Fruit fly (Drosophila melanogaster): Measurements from ENCODE around the gene CG45690.

CG45690 gene

DNA sequence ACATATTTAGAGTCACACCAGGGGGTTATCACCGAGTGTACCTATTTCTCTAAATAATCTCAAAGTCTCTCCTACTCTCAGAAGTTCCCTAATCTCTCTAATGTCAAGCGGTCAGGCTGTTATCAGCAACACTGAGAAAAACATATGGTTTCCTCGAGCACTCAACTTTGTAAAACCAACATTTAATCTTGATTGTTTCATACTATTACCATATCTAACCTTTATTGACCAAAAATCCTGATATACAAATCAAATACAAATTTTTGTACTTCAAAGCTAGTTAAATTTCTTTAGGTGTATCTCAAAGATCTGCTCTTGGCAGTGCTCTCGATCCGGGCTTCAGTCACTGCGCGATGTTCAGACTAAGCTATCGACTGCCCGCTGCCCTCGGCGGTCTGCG is 45.2 kb downstream of the CG45690 start, which contains the start of gene CG6415 (continued):
- TF ChIP-seq Hr3 (GFP tag; optimal IDR thresholded peaks at IDR 0.05) (peak; percentile 60), CG16815 (GFP tag; optimal IDR thresholded peaks at IDR 0.05) (peak; percentile 31), Hmx (GFP tag; optimal IDR thresholded peaks at IDR 0.05) (no peak), Mes4 (GFP tag; optimal IDR thresholded peaks at IDR 0.05) (peak; percentile 54), CG4328 (GFP tag; optimal IDR thresholded peaks at IDR 0.05) (peak; percentile 59), Antp (GFP tag; optimal IDR thresholded peaks at IDR 0.05) (peak; percentile 56), Side (GFP tag; optimal IDR thresholded peaks at IDR 0.05) (peak; percentile 44), jigr1 (GFP tag; IDR thresholded peaks at IDR 0.05) (no peak), kni (GFP tag; optimal IDR thresholded peaks at IDR 0.05) (no peak), NK7.1 (GFP tag; optimal IDR thresholded peaks at IDR 0.05) (peak; percentile 48), Hr78 (GFP tag; optimal IDR thresholded peaks at IDR 0.05) (peak in 1 of 2 experiments; percentile 62), oc (tag; optimal IDR thresholded peaks at IDR 0.05) (peak; percentile 51), YL-1 (GFP tag; optimal IDR thresholded peaks at IDR 0.05) (no peak), CHES-1-like (GFP tag; optimal IDR thresholded peaks at IDR 0.05) (peak; percentile 14), BEAF-32 (GFP tag; optimal IDR thresholded peaks at IDR 0.05) (no peak), Blimp-1 (GFP tag; optimal IDR thresholded peaks at IDR 0.05) (peak; percentile 74), mam (GFP tag; optimal IDR thresholded peaks at IDR 0.05) (peak; percentile 81), stc (GFP tag; IDR thresholded peaks at IDR 0.05) (peak; percentile 39; the same call in 1 of the 2 replicates), CG12104 (GFP tag; optimal IDR thresholded peaks at IDR 0.05) (peak; percentile 54), HLH4C (GFP tag; IDR thresholded peaks at IDR 0.05; ENCODE audit: partially characterized antibody) (no peak), Med (GFP tag) (peak; percentile 95), kay (GFP tag; optimal IDR thresholded peaks at IDR 0.05) (peak; percentile 11), Atf-2 (GFP tag; optimal IDR thresholded peaks at IDR 0.05) (peak; percentile 61), en (GFP tag; optimal IDR thresholded peaks at IDR 0.05) (peak; percentile 37), crp (GFP tag; optimal IDR thresholded peaks at IDR 0.05) (peak in 1 of 2 experiments; percentile 10), MBD-R2 (GFP tag; IDR thresholded peaks at IDR 0.05) (no peak), ranshi (GFP tag; IDR thresholded peaks at IDR 0.05) (peak; percentile 64), CG4854 (GFP tag; optimal IDR thresholded peaks at IDR 0.05) (peak; percentile 20), pnt (GFP tag; optimal IDR thresholded peaks at IDR 0.05) (peak; percentile 32), br (optimal IDR thresholded peaks at IDR 0.05) (no peak), insv (GFP tag; optimal IDR thresholded peaks at IDR 0.05) (no peak), Scr (GFP tag; IDR thresholded peaks at IDR 0.05; ENCODE audit: partially characterized antibody) (no peak), pho (GFP tag; optimal IDR thresholded peaks at IDR 0.05) (peak; percentile 54), schlank (tag; optimal IDR thresholded peaks at IDR 0.05) (peak; percentile 25), Nf-YC (tag; optimal IDR thresholded peaks at IDR 0.05) (peak; percentile 62), CG16779 (GFP tag; IDR thresholded peaks at IDR 0.05) (0 out of 2 replicates have a peak, but pooled peaks have one; percentile 39), zen (tag; optimal IDR thresholded peaks at IDR 0.05) (peak; percentile 81), CG17568 (GFP tag; optimal IDR thresholded peaks at IDR 0.05) (peak; percentile 61), CG31388 (GFP tag; optimal IDR thresholded peaks at IDR 0.05) (no peak), amos (GFP tag; IDR thresholded peaks at IDR 0.05; ENCODE audit: partially characterized antibody) (no peak), CG17385 (GFP tag; optimal IDR thresholded peaks at IDR 0.05) (peak; percentile 63), ind (GFP tag; optimal IDR thresholded peaks at IDR 0.05) (peak; percentile 74), CG6813 (GFP tag; optimal IDR thresholded peaks at IDR 0.05) (peak; percentile 59), gcm (GFP tag; optimal IDR thresholded peaks at IDR 0.05) (no peak), CG13296 (GFP tag; optimal IDR thresholded peaks at IDR 0.05) (peak; percentile 50), Fer2 (tag; optimal IDR thresholded peaks at IDR 0.05) (peak; percentile 57), trh (GFP tag; optimal IDR thresholded peaks at IDR 0.05) (no peak), dimm (GFP tag; IDR thresholded peaks at IDR 0.05) (no peak), CG3726 (GFP tag; IDR thresholded peaks at IDR 0.05) (no peak), nmo (GFP tag; optimal IDR thresholded peaks at IDR 0.05) (peak; percentile 81), Sin3A (optimal IDR thresholded peaks at IDR 0.05) (no peak)

All from whole organism, embryonic.